Fruit fly (Drosophila melanogaster): ENCODE measurements around the gene CG33673.
A peak's percentile ranks its signal among the peaks of the same experiment; 100 is the strongest.

DNA sequence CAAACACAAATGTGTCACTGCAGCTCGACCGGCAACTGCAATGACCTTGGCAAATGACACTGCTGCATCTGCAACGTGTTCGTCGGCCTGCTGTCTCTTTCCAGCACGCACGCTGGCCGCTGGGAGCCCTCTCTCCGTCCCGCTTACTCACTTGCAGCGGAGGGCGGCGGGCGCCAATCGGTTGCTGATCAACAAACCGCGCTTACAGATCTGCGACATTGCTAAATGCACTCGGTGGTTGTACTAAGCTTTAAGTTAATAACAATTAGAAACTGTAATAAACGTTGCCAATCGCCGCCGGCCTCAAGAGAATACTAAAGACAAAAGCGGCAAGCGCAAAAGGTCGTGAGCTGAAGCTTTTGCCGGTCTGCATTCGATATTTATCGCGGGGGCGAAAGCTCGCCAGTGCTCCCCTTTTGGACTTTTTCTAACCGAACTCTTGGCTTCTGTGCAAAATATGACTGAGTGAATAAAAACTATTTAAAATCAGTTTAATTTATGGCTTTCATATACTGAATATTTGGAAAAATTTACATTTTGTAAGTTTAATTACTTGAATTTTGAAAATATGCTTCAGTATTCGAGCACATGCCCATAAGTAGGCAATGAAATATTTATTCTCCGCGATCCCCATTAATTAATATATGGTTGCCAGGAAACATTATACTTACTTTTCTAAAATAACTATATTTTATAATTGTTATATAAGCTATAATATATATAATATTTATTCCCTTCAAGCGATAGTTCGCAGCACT is 41.1 kb upstream of the CG33673 start, which contains the start of gene Got2:
- peak; percentile 35 for TF ChIP-seq CG33017 (tag; optimal IDR thresholded peaks at IDR 0.05)
- no peak for TF ChIP-seq kay (GFP tag; ENCODE audit: borderline replicate concordance)
- peak; percentile 50 for TF ChIP-seq CG7101 (tag; optimal IDR thresholded peaks at IDR 0.05)
- TF ChIP-seq Clk (GFP tag; optimal IDR thresholded peaks at IDR 0.05) = no peak
- TF ChIP-seq pad (GFP tag; optimal IDR thresholded peaks at IDR 0.05) = no peak
- TF ChIP-seq CG7045 (GFP tag; optimal IDR thresholded peaks at IDR 0.05) = no peak
- TF ChIP-seq cic (GFP tag; optimal IDR thresholded peaks at IDR 0.05) = peak; percentile 83
- TF ChIP-seq CG5204 (GFP tag; optimal IDR thresholded peaks at IDR 0.05) = no peak
- TF ChIP-seq Crg-1 (GFP tag; optimal IDR thresholded peaks at IDR 0.05) = no peak
- no peak for TF ChIP-seq cnc (optimal IDR thresholded peaks at IDR 0.05)
- TF ChIP-seq ovo (GFP tag; optimal IDR thresholded peaks at IDR 0.05) = no peak
- TF ChIP-seq toe (GFP tag; optimal IDR thresholded peaks at IDR 0.05) = peak; percentile 16

Data from whole organism, adult.